Worm (Caenorhabditis elegans) whole organism, early embryonic: ENCODE results near the gene srx-47.

Source experiments
- aly-1 ChIP-seq: sonication (generic microtip); optimal IDR thresholded peaks from 2 replicates; lab custom pipeline; 2016; ENCODE audit warnings: missing genetic modification characterization, missing compliant biosample characterization
- ama-1 ChIP-seq: fragments of 150-350 bp; optimal IDR thresholded peaks from 2 replicates; lab custom pipeline; 2014
- ets-7 ChIP-seq: sonication (generic microtip); optimal IDR thresholded peaks from 2 replicates; lab custom pipeline; 2016; ENCODE audit warnings: missing genotype, missing genetic modification characterization, missing compliant biosample characterization
- flt-1 ChIP-seq: fragments of 200-800 bp; sonication (Bioruptor generic); IDR thresholded peaks from 2 replicates; pipeline ENCODE4 v1.3.6; 2022; ENCODE audit warnings: missing genetic modification characterization, missing compliant biosample characterization
- hmbx-1 ChIP-seq: sonication (generic microtip); optimal IDR thresholded peaks from 2 replicates; lab custom pipeline; 2016; ENCODE audit warnings: mild to moderate bottlenecking, missing genetic modification characterization, missing compliant biosample characterization
- hmg-4 ChIP-seq: fragments of 200-800 bp; sonication (Bioruptor generic); optimal IDR thresholded peaks from 2 replicates; lab custom pipeline; 2018; ENCODE audit warnings: mild to moderate bottlenecking, missing genetic modification characterization, missing compliant biosample characterization
- hnd-1 ChIP-seq: sonication (generic microtip); optimal IDR thresholded peaks from 2 replicates; lab custom pipeline; 2016; ENCODE audit warnings: missing genetic modification characterization, missing compliant biosample characterization
- sea-1 ChIP-seq: fragments of 200-800 bp; sonication (Bioruptor generic); conservative IDR thresholded peaks from 2 replicates; pipeline ENCODE4 v1.3.6; 2022; ENCODE audit warnings: missing genetic modification characterization, missing compliant biosample characterization
- tbx-37 ChIP-seq: fragments of 200-800 bp; sonication (Bioruptor generic); conservative IDR thresholded peaks from 2 replicates; pipeline ENCODE4 v1.3.6; 2022; ENCODE audit warnings: missing genetic modification reagents, missing genetic modification characterization, missing compliant biosample characterization
- tra-4 ChIP-seq: sonication (generic microtip); optimal IDR thresholded peaks from 2 replicates; lab custom pipeline; 2017; ENCODE audit warnings: missing genetic modification characterization, missing compliant biosample characterization

DNA sequence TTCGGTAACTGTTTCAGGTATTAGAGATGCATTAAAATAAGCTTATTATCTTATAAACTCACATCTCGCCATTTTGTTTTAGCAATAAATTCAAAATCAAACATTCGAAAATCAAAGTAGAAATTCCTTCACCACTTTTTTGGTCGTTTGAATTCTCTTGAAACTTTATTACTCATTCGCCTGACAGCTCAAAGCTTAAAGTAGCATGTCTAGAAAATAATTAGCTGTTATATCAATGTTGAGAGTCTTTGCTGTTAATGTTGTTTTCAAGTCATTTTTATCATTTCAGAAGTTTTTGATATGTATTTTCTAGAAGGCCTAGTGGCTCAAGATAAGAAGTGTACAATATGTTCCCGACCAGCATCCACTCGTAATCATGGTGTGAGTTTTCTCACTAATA lies 46.8 kb upstream of the srx-47 start, which contains the start of gene nhr-39:
- TF ChIP-seq ama-1 (lab: Kevin White, UChicago), result no peak
- TF ChIP-seq hmbx-1 (tag; lab: Kevin White, UChicago), result no peak
- no peak for TF ChIP-seq tra-4 (tag; lab: Kevin White, UChicago)
- no peak for TF ChIP-seq hnd-1 (tag; lab: Kevin White, UChicago)
- no peak for TF ChIP-seq ets-7 (tag; lab: Kevin White, UChicago)
- no peak for TF ChIP-seq hmg-4 (GFP tag; lab: Kevin White, UChicago)
- no peak for TF ChIP-seq tbx-37 (GFP tag; lab: Robert Waterston, UW)
- TF ChIP-seq sea-1, result no peak
- TF ChIP-seq flt-1 (GFP tag; lab: Robert Waterston, UW), result no peak
- no peak for TF ChIP-seq aly-1
